Worm (Caenorhabditis elegans) whole organism, L4 larva: Measurements from ENCODE around the gene clec-187.

Experiments used
- F10B5.3 ChIP-seq: sonication (generic microtip); optimal IDR thresholded peaks from 2 replicates; lab custom pipeline; 2016; ENCODE audit warnings: mild to moderate bottlenecking, missing genetic modification characterization, missing compliant biosample characterization
- F49E8.2 ChIP-seq: sonication (generic microtip); optimal IDR thresholded peaks from 2 replicates; lab custom pipeline; 2016; ENCODE audit warnings: missing compliant biosample characterization, mild to moderate bottlenecking, missing genetic modification characterization, borderline replicate concordance
- R02D3.7 ChIP-seq: fragments of 150-350 bp; sonication (generic microtip); optimal IDR thresholded peaks from 3 replicates; lab custom pipeline; 2014; ENCODE audit warnings: missing biosample characterization, missing genetic modification characterization
- T20F7.1 ChIP-seq: fragments of 200-800 bp; sonication (Bioruptor generic); optimal IDR thresholded peaks from 2 replicates; lab custom pipeline; 2018; ENCODE audit warnings: mild to moderate bottlenecking, missing genetic modification characterization, missing compliant biosample characterization
- Y105C5A.15 ChIP-seq: fragments of 200-800 bp; sonication (Bioruptor generic); IDR thresholded peaks from 2 replicates; pipeline ENCODE4 v1.3.6; 2022; ENCODE audit warnings: missing genetic modification characterization, missing compliant biosample characterization
- Y48G9A.11 ChIP-seq: fragments of 200-800 bp; sonication (Bioruptor generic); IDR thresholded peaks from 2 replicates; pipeline ENCODE4 v1.3.6; 2022; ENCODE audit warnings: missing genetic modification reagents, missing genetic modification characterization, missing compliant biosample characterization
- ZK337.2 ChIP-seq: fragments of 200-800 bp; sonication (Bioruptor generic); IDR thresholded peaks from 2 replicates; pipeline ENCODE4 v1.3.6; 2022; ENCODE audit warnings: missing genetic modification reagents, missing genetic modification characterization, missing compliant biosample characterization
- aha-1 ChIP-seq: fragments of 150-350 bp; peaks from one replicate; lab custom pipeline; 2014; ENCODE audit warnings: missing biosample characterization, missing genetic modification characterization
- ama-1 ChIP-seq: fragments of 150-350 bp; optimal IDR thresholded peaks from 2 replicates; lab custom pipeline; 2014; ENCODE audit warnings: inconsistent platforms, mixed read lengths
- ceh-62 ChIP-seq: sonication (generic microtip); optimal IDR thresholded peaks from 2 replicates; lab custom pipeline; 2017; ENCODE audit warnings: missing biosample characterization, missing genetic modification characterization
- ctbp-1 ChIP-seq: fragments of 200-800 bp; sonication (Bioruptor generic); IDR thresholded peaks from 2 replicates; pipeline ENCODE4 v1.3.6; 2022; ENCODE audit warnings: missing genetic modification reagents, missing genetic modification characterization, missing compliant biosample characterization
- daf-8 ChIP-seq: fragments of 200-800 bp; sonication (Bioruptor generic); IDR thresholded peaks from 2 replicates; pipeline ENCODE4 v1.3.6; 2022; ENCODE audit warnings: missing genetic modification characterization, missing compliant biosample characterization
- dmd-9 ChIP-seq: fragments of 200-800 bp; sonication (Bioruptor generic); IDR thresholded peaks from 2 replicates; pipeline ENCODE4 v1.3.6; 2022; ENCODE audit warnings: missing genetic modification reagents, missing genetic modification characterization, missing compliant biosample characterization
- dpl-1 ChIP-seq: fragments of 150-350 bp; optimal IDR thresholded peaks from 2 replicates; lab custom pipeline; 2014; ENCODE audit warnings: missing biosample characterization, missing genetic modification reagents, missing genetic modification characterization
- duxl-1 ChIP-seq: sonication (generic microtip); optimal IDR thresholded peaks from 2 replicates; lab custom pipeline; 2016; ENCODE audit warnings: mild to moderate bottlenecking, missing genetic modification characterization, moderate library complexity, missing compliant biosample characterization; ENCODE audit not compliant: poor library complexity
- dve-1 ChIP-seq: sonication (generic microtip); optimal IDR thresholded peaks from 2 replicates; lab custom pipeline; 2017; ENCODE audit warnings: antibody characterized with exemption, mild to moderate bottlenecking, missing genetic modification characterization, missing compliant biosample characterization; ENCODE audit not compliant: insufficient read depth
- egl-43 ChIP-seq: fragments of 200-800 bp; sonication (Bioruptor generic); IDR thresholded peaks from 2 replicates; pipeline ENCODE4 v1.3.6; 2022; ENCODE audit warnings: missing genetic modification reagents, missing genetic modification characterization, missing compliant biosample characterization
- fkh-10 ChIP-seq: fragments of 150-350 bp; optimal IDR thresholded peaks from 2 replicates; lab custom pipeline; 2014; ENCODE audit warnings: missing biosample characterization, missing genetic modification reagents, missing genetic modification characterization
- gei-8 ChIP-seq: fragments of 200-800 bp; sonication (Bioruptor generic); optimal IDR thresholded peaks from 2 replicates; lab custom pipeline; 2018; ENCODE audit warnings: mild to moderate bottlenecking, missing genetic modification characterization, missing compliant biosample characterization
- hlh-11 ChIP-seq: fragments of 200-800 bp; sonication (Bioruptor generic); optimal IDR thresholded peaks from 2 replicates; lab custom pipeline; 2018; ENCODE audit warnings: mild to moderate bottlenecking, missing genetic modification characterization, missing compliant biosample characterization
- hmg-1.1 ChIP-seq: fragments of 200-800 bp; sonication (Bioruptor generic); IDR thresholded peaks from 2 replicates; pipeline ENCODE4 v1.3.6; 2022; ENCODE audit warnings: missing genetic modification reagents, missing genetic modification characterization, missing compliant biosample characterization
- jun-1 ChIP-seq: fragments of 150-350 bp; optimal IDR thresholded peaks from 2 replicates; lab custom pipeline; 2014; ENCODE audit warnings: missing biosample characterization, missing genetic modification reagents, missing genetic modification characterization
- lim-7 ChIP-seq: fragments of 200-800 bp; sonication (Bioruptor generic); IDR thresholded peaks from 2 replicates; pipeline ENCODE4 v1.3.6; 2022; ENCODE audit warnings: missing genetic modification characterization, missing compliant biosample characterization
- lin-15B ChIP-seq: fragments of 150-350 bp; sonication (generic microtip); optimal IDR thresholded peaks from 3 replicates; lab custom pipeline; 2014; ENCODE audit warnings: missing biosample characterization, missing genetic modification characterization
- lin-29 ChIP-seq: fragments of 200-800 bp; sonication (Bioruptor generic); IDR thresholded peaks from 2 replicates; pipeline ENCODE4 v1.3.6; 2022; ENCODE audit warnings: missing genetic modification reagents, missing genetic modification characterization, missing compliant biosample characterization
- lir-3 ChIP-seq: sonication (generic microtip); optimal IDR thresholded peaks from 2 replicates; lab custom pipeline; 2016; ENCODE audit warnings: mild to moderate bottlenecking, missing genetic modification characterization, missing compliant biosample characterization
- mdt-29 ChIP-seq: fragments of 200-800 bp; sonication (Bioruptor generic); IDR thresholded peaks from 2 replicates; pipeline ENCODE4 v1.3.6; 2022; ENCODE audit warnings: missing genetic modification reagents, missing genetic modification characterization, missing compliant biosample characterization
- mep-1 ChIP-seq: fragments of 150-350 bp; sonication (generic microtip); optimal IDR thresholded peaks from 3 replicates; lab custom pipeline; 2014; ENCODE audit warnings: missing biosample characterization, missing genetic modification characterization
- mxl-2 ChIP-seq: fragments of 200-800 bp; sonication (Bioruptor generic); conservative IDR thresholded peaks from 2 replicates; pipeline ENCODE4 v1.3.6; 2022; ENCODE audit warnings: missing genetic modification reagents, missing genetic modification characterization, missing compliant biosample characterization
- nhr-10 ChIP-seq: fragments of 150-350 bp; optimal IDR thresholded peaks from 2 replicates; lab custom pipeline; 2014; ENCODE audit warnings: missing biosample characterization, missing genetic modification characterization
- nhr-111 ChIP-seq: fragments of 200-800 bp; sonication (Bioruptor generic); optimal IDR thresholded peaks from 2 replicates; lab custom pipeline; 2018; ENCODE audit warnings: mild to moderate bottlenecking, missing genetic modification characterization, missing compliant biosample characterization
- nhr-25 ChIP-seq: sonication (generic microtip); optimal IDR thresholded peaks from 2 replicates; lab custom pipeline; 2017; ENCODE audit warnings: missing genetic modification characterization, mild to moderate bottlenecking, missing compliant biosample characterization, antibody characterized with exemption, moderate library complexity, borderline replicate concordance; ENCODE audit not compliant: insufficient read depth
- nhr-28 ChIP-seq: fragments of 150-350 bp; optimal IDR thresholded peaks from 2 replicates; lab custom pipeline; 2014; ENCODE audit warnings: missing biosample characterization, missing genetic modification characterization
- nhr-42 ChIP-seq: fragments of 200-800 bp; sonication (Bioruptor generic); IDR thresholded peaks from 2 replicates; pipeline ENCODE4 v1.3.6; 2022; ENCODE audit warnings: missing genetic modification characterization, missing compliant biosample characterization
- nhr-6 ChIP-seq: fragments of 150-350 bp; optimal IDR thresholded peaks from 2 replicates; lab custom pipeline; 2014; ENCODE audit warnings: missing biosample characterization, missing genetic modification characterization
- nhr-77 ChIP-seq: fragments of 150-350 bp; optimal IDR thresholded peaks from 2 replicates; lab custom pipeline; 2014; ENCODE audit warnings: missing biosample characterization, missing genetic modification characterization
- sdz-12 ChIP-seq: fragments of 200-800 bp; sonication (Bioruptor generic); optimal IDR thresholded peaks from 2 replicates; lab custom pipeline; 2018; ENCODE audit warnings: mild to moderate bottlenecking, missing genetic modification characterization, missing compliant biosample characterization
- skn-1 ChIP-seq: fragments of 150-350 bp; optimal IDR thresholded peaks from 2 replicates; lab custom pipeline; 2014; ENCODE audit warnings: missing biosample characterization, missing genetic modification characterization
- spr-3 ChIP-seq: fragments of 200-800 bp; sonication (Bioruptor generic); optimal IDR thresholded peaks from 2 replicates; lab custom pipeline; 2018; ENCODE audit warnings: mild to moderate bottlenecking, missing genetic modification characterization, missing compliant biosample characterization
- tra-1 ChIP-seq: fragments of 200-800 bp; sonication (Bioruptor generic); IDR thresholded peaks from 2 replicates; pipeline ENCODE4 v1.3.6; 2022; ENCODE audit warnings: missing genetic modification reagents, missing genetic modification characterization, missing compliant biosample characterization
- unc-62 ChIP-seq, 3 experiments: fragments of 150-350 bp in 1 of 3; sonication (generic microtip); optimal IDR thresholded peaks in 2 of 3; peaks in 1 of 3; 1 replicate in 1 of 3; 2 replicates in 2 of 3; lab custom pipeline; 2014 to 2017; ENCODE audit warnings: missing biosample characterization in 3 of 3, missing genetic modification characterization in 3 of 3, missing genetic modification reagents in 3 of 3, missing genotype in 1 of 3
- vab-7 ChIP-seq: fragments of 200-800 bp; sonication (Bioruptor generic); IDR thresholded peaks from 2 replicates; pipeline ENCODE4 v1.3.6; 2022; ENCODE audit warnings: missing genetic modification reagents, missing genetic modification characterization, missing compliant biosample characterization
- zag-1 ChIP-seq: fragments of 150-350 bp; optimal IDR thresholded peaks from 2 replicates; lab custom pipeline; 2014; ENCODE audit warnings: missing biosample characterization, missing genetic modification characterization
- zfp-3 ChIP-seq: fragments of 200-800 bp; sonication (Bioruptor generic); conservative IDR thresholded peaks from 2 replicates; pipeline ENCODE4 v1.3.6; 2022; ENCODE audit warnings: missing genetic modification reagents, missing genetic modification characterization, missing compliant biosample characterization
- zip-2 ChIP-seq: fragments of 150-350 bp; optimal IDR thresholded peaks from 2 replicates; lab custom pipeline; 2014; ENCODE audit warnings: missing biosample characterization, missing genetic modification characterization

clec-187 gene

ce11 chrIV:12865884-12866283, 5.4 kb downstream of the clec-187 start, which contains the start of gene clec-186 (continued):
- TF ChIP-seq lim-7 (GFP tag; lab: Robert Waterston, UW) (no peak), hmg-1.1 (GFP tag; lab: Robert Waterston, UW) (no peak), dve-1 (tag; lab: Kevin White, UChicago) (peak; percentile 60), R02D3.7 (tag; lab: Kevin White, UChicago) (no peak), unc-62 (GFP tag; optimal IDR thresholded peaks at IDR 0.05 in 1 of 2; lab: Kevin White, UChicago) (peak in 1 of 2 experiments; percentile 85), unc-62 (tag; optimal IDR thresholded peaks at IDR 0.05; lab: Kevin White, UChicago) (no peak), Y105C5A.15 (GFP tag; lab: Robert Waterston, UW) (no peak), hlh-11 (tag; lab: Kevin White, UChicago) (peak; percentile 72), aha-1 (no peak), dpl-1 (no peak), nhr-6 (tag; lab: Kevin White, UChicago) (peak; percentile 29), lir-3 (tag; lab: Kevin White, UChicago) (no peak), skn-1 (no peak), dmd-9 (no peak), jun-1 (tag; lab: Kevin White, UChicago) (no peak), mxl-2 (GFP tag; lab: Robert Waterston, UW) (no peak), nhr-10 (tag; lab: Kevin White, UChicago) (no peak), F10B5.3 (no peak), ctbp-1 (GFP tag; lab: Robert Waterston, UW) (no peak), vab-7 (GFP tag; lab: Robert Waterston, UW) (no peak), daf-8 (GFP tag; lab: Robert Waterston, UW) (no peak), nhr-77 (tag; lab: Kevin White, UChicago) (peak; percentile 38), tra-1 (peak; percentile 36; the same call in 1 of the 2 replicates), nhr-111 (GFP tag; lab: Kevin White, UChicago) (no peak), nhr-25 (tag; lab: Kevin White, UChicago) (no peak), spr-3 (no peak), zfp-3 (GFP tag; lab: Robert Waterston, UW) (no peak)

ce11 chrIV:12859797-12860196, 11.5 kb downstream of the clec-187 start, which contains the start of gene gcy-18:
TSS of gene gcy-18 (plus strand) at chrIV:12860097.
- TF ChIP-seq lin-29 (GFP tag; lab: Robert Waterston, UW) = no peak
- TF ChIP-seq unc-62 (GFP tag; optimal IDR thresholded peaks at IDR 0.05 in 1 of 2; lab: Kevin White, UChicago) = peak in 1 of 2 experiments; percentile 77
- TF ChIP-seq unc-62 (tag; optimal IDR thresholded peaks at IDR 0.05; lab: Kevin White, UChicago) = no peak
- TF ChIP-seq, all 104 proteins: peak for 1

- TF ChIP-seq zag-1 = no peak
- TF ChIP-seq aha-1 = peak; percentile 41
These were observed 16.0 kb downstream of the clec-187 start, which contains the start of gene nstp-5 for ce11 chrIV:12855248-12855647. TSS of gene nstp-5 (plus strand) at chrIV:12855548.

- TF ChIP-seq Y48G9A.11 (GFP tag; lab: Robert Waterston, UW) (no peak), T20F7.1 (GFP tag; lab: Kevin White, UChicago) (no peak), mep-1 (tag; lab: Kevin White, UChicago) (no peak), sdz-12 (no peak), nhr-42 (GFP tag; lab: Robert Waterston, UW) (no peak), fkh-10 (no peak), mdt-29 (GFP tag; lab: Robert Waterston, UW) (no peak), dpl-1 (peak; percentile 47), duxl-1 (tag; lab: Kevin White, UChicago) (no peak), ama-1 (lab: Kevin White, UChicago) (no peak), F49E8.2 (no peak), egl-43 (no peak), nhr-28 (tag; lab: Kevin White, UChicago) (peak; percentile 3), lin-15B (no peak), gei-8 (GFP tag; lab: Kevin White, UChicago) (no peak), ceh-62 (tag; lab: Kevin White, UChicago) (no peak), ZK337.2 (GFP tag; lab: Robert Waterston, UW) (no peak), zag-1 (no peak), zip-2 (no peak)
These were observed 16.8 kb downstream of the clec-187 start for ce11 chrIV:12854372-12855114.
